Worm (Caenorhabditis elegans) whole organism, L2 larva: Measurements from ENCODE around the gene npr-13.

Experiments used
- R02D3.7 ChIP-seq: fragments of 150-350 bp; optimal IDR thresholded peaks from 2 replicates; lab custom pipeline; 2014; ENCODE audit warnings: missing biosample characterization, missing genetic modification characterization
- Y55F3AM.14 ChIP-seq: fragments of 200-800 bp; sonication (Bioruptor generic); optimal IDR thresholded peaks from 2 replicates; lab custom pipeline; 2018; ENCODE audit warnings: mild to moderate bottlenecking, missing genetic modification characterization, missing compliant biosample characterization
- egl-27 ChIP-seq: sonication (generic microtip); optimal IDR thresholded peaks from 3 replicates; lab custom pipeline; 2017; ENCODE audit warnings: missing biosample characterization, missing genetic modification reagents, missing genetic modification characterization
- elt-3 ChIP-seq: sonication (generic microtip); optimal IDR thresholded peaks from 2 replicates; lab custom pipeline; 2017; ENCODE audit warnings: missing biosample characterization, missing genetic modification characterization
- fos-1 ChIP-seq: fragments of 150-350 bp; optimal IDR thresholded peaks from 2 replicates; lab custom pipeline; 2014; ENCODE audit warnings: missing biosample characterization, missing genetic modification characterization
- lin-13 ChIP-seq: fragments of 150-350 bp; optimal IDR thresholded peaks from 2 replicates; lab custom pipeline; 2014; ENCODE audit warnings: missing biosample characterization, missing genetic modification reagents, missing genetic modification characterization
- mab-5 ChIP-seq: fragments of 150-350 bp; optimal IDR thresholded peaks from 2 replicates; lab custom pipeline; 2014; ENCODE audit warnings: missing biosample characterization, missing genetic modification characterization
- mdl-1 ChIP-seq, 2 experiments: fragments of 150-350 bp in 1 of 2; sonication (generic microtip) in 1 of 2; optimal IDR thresholded peaks; 2 replicates each; lab custom pipeline; 2017; ENCODE audit warnings: missing biosample characterization in 2 of 2, missing genetic modification characterization in 2 of 2
- nhr-11 ChIP-seq: fragments of 150-350 bp; optimal IDR thresholded peaks from 2 replicates; lab custom pipeline; 2014; ENCODE audit warnings: missing biosample characterization, missing genetic modification characterization
- nhr-12 ChIP-seq: fragments of 150-350 bp; optimal IDR thresholded peaks from 2 replicates; lab custom pipeline; 2014; ENCODE audit warnings: missing biosample characterization, missing genetic modification characterization
- nhr-237 ChIP-seq: fragments of 150-350 bp; optimal IDR thresholded peaks from 2 replicates; lab custom pipeline; 2014; ENCODE audit warnings: missing biosample characterization, missing genetic modification characterization
- nhr-77 ChIP-seq: fragments of 150-350 bp; optimal IDR thresholded peaks from 2 replicates; lab custom pipeline; 2014; ENCODE audit warnings: missing biosample characterization, missing genetic modification characterization
- ztf-11 ChIP-seq: sonication (generic microtip); optimal IDR thresholded peaks from 2 replicates; lab custom pipeline; 2017; ENCODE audit warnings: missing biosample characterization, missing genetic modification characterization
- ztf-4 ChIP-seq: fragments of 150-350 bp; optimal IDR thresholded peaks from 2 replicates; lab custom pipeline; 2014; ENCODE audit warnings: missing biosample characterization, missing genetic modification characterization

DNA sequence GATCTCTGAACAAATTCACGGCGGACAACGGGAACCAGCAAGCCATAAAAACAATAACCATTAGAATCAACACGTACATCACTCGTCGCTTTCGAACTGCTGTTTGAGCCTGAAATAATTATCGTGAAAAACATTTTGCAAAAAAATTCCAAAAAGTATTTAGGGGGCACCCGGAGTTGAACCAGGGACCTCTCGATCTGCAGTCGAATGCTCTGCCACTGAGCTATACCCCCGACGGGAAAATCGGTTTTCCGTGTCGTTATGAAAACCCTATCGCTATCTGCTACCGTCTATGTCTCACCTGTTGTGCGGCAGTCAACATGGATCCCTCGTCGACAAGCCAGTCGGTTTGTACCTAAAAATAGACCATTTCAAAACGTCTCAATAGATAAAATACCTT, 2.8 kb downstream of the npr-13 start:
- TF ChIP-seq fos-1 (tag; lab: Kevin White, UChicago) (no peak), mab-5 (tag; lab: Kevin White, UChicago) (no peak), nhr-11 (tag; lab: Kevin White, UChicago) (no peak), nhr-237 (tag; lab: Kevin White, UChicago) (no peak), egl-27 (tag; lab: Kevin White, UChicago) (no peak), ztf-11 (tag; lab: Kevin White, UChicago) (no peak), Y55F3AM.14 (GFP tag; lab: Kevin White, UChicago) (no peak), lin-13 (GFP tag; lab: Kevin White, UChicago) (no peak), nhr-12 (no peak), ztf-4 (tag; lab: Kevin White, UChicago) (no peak), nhr-77 (tag; lab: Kevin White, UChicago) (no peak), mdl-1 (tag; optimal IDR thresholded peaks at IDR 0.05; lab: Kevin White, UChicago) (no peak), R02D3.7 (tag; lab: Kevin White, UChicago) (no peak), elt-3 (tag; lab: Kevin White, UChicago) (no peak)
